Worm (Caenorhabditis elegans): Measurements from ENCODE around the gene gpc-1.

Gene gpc-1

DNA sequence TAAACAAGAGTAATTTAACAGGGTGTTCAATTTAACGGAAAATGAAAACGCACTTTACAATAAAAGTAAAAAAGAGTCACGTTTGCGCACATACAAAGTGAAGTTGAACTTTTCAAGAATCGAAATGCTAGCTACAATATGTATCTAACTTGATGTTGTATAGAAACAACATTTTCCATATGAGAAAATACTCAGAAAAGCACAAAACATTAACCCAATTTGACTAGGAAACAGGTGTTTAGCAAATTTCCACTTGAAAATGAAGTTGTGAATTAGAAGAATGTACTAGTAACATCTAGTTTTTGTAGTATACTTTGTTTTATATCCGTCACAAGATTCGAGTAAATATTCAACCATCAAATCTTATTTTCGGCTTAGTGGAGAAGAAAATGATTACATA, at the start of gene gpc-1:
gpc-1 (minus strand) TSS at position 117 of the 400 bp plus-strand sequence.
- TF ChIP-seq ets-7 (tag; optimal IDR thresholded peaks at IDR 0.05) (no peak), flt-1 (GFP tag; IDR thresholded peaks at IDR 0.05) (no peak), sea-1 (GFP tag; conservative IDR thresholded peaks at IDR 0.05) (no peak), tra-4 (tag; optimal IDR thresholded peaks at IDR 0.05) (no peak), scrt-1 (GFP tag; IDR thresholded peaks at IDR 0.05) (no peak), hmg-4 (GFP tag; optimal IDR thresholded peaks at IDR 0.05) (no peak), ceh-13 (GFP tag; optimal IDR thresholded peaks at IDR 0.05) (no peak), tbx-11 (GFP tag; IDR thresholded peaks at IDR 0.05) (no peak), aly-1 (tag; optimal IDR thresholded peaks at IDR 0.05) (no peak), pes-1 (GFP tag; IDR thresholded peaks at IDR 0.05) (no peak), hnd-1 (tag; optimal IDR thresholded peaks at IDR 0.05) (no peak), ceh-36 (tag; optimal IDR thresholded peaks at IDR 0.05) (no peak), F13C5.2 (tag; optimal IDR thresholded peaks at IDR 0.05) (no peak), hmbx-1 (tag; optimal IDR thresholded peaks at IDR 0.05) (no peak), ama-1 (optimal IDR thresholded peaks at IDR 0.05) (no peak), B0310.2 (tag; optimal IDR thresholded peaks at IDR 0.05) (no peak)

ce11 chrX:12929961-12930360, 45.2 kb upstream of the gpc-1 start, which contains the start of gene C34E7.3:
Gene C34E7.3 (plus strand): TSS chrX:12930261.
- TF ChIP-seq scrt-1 (GFP tag; IDR thresholded peaks at IDR 0.05) (no peak), tbx-37 (GFP tag; conservative IDR thresholded peaks at IDR 0.05) (no peak), hmbx-1 (tag; optimal IDR thresholded peaks at IDR 0.05) (no peak), ceh-36 (tag; optimal IDR thresholded peaks at IDR 0.05) (no peak), aly-1 (tag; optimal IDR thresholded peaks at IDR 0.05) (no peak), tbx-11 (GFP tag; IDR thresholded peaks at IDR 0.05) (no peak), ceh-13 (GFP tag; optimal IDR thresholded peaks at IDR 0.05) (no peak), F13C5.2 (tag; optimal IDR thresholded peaks at IDR 0.05) (no peak), ama-1 (optimal IDR thresholded peaks at IDR 0.05) (no peak), pes-1 (GFP tag; IDR thresholded peaks at IDR 0.05) (no peak), flt-1 (GFP tag; IDR thresholded peaks at IDR 0.05) (no peak), B0310.2 (tag; optimal IDR thresholded peaks at IDR 0.05) (no peak), hnd-1 (tag; optimal IDR thresholded peaks at IDR 0.05) (no peak), ets-7 (tag; optimal IDR thresholded peaks at IDR 0.05) (no peak), tra-4 (tag; optimal IDR thresholded peaks at IDR 0.05) (no peak), sea-1 (GFP tag; conservative IDR thresholded peaks at IDR 0.05) (no peak)

ce11 chrX:12928753-12929152, 44.0 kb upstream of the gpc-1 start:
- TF ChIP-seq tra-4 (tag; optimal IDR thresholded peaks at IDR 0.05): no peak

DNA sequence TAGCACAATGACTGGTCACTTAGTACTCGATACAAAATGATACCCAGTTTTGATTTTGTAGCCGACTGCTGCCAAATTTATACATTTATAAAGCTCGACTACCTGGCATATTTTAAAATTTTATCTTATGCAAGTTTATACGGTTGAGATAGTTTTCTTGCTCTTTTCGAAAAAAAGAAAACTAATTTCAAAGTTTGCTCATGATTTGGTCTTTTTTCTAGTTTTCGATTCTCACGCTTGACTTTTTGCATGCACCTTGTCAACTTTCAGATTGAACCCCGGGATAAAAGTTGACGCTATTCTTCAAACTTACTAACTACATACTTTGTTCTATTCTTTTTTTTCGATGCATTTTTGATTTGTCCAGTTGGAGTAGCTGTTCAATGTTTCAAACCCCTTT, 42.2 kb upstream of the gpc-1 start:
- TF ChIP-seq ets-7 (tag; optimal IDR thresholded peaks at IDR 0.05): no peak
- no peak for TF ChIP-seq hmbx-1 (tag; optimal IDR thresholded peaks at IDR 0.05)
- no peak for TF ChIP-seq F13C5.2 (tag; optimal IDR thresholded peaks at IDR 0.05)
- TF ChIP-seq tbx-11 (GFP tag; IDR thresholded peaks at IDR 0.05): no peak
- TF ChIP-seq ama-1 (optimal IDR thresholded peaks at IDR 0.05): no peak
- TF ChIP-seq pes-1 (GFP tag; IDR thresholded peaks at IDR 0.05): no peak
- no peak for TF ChIP-seq hnd-1 (tag; optimal IDR thresholded peaks at IDR 0.05)
- TF ChIP-seq ceh-13 (GFP tag; optimal IDR thresholded peaks at IDR 0.05): no peak
- no peak for TF ChIP-seq B0310.2 (tag; optimal IDR thresholded peaks at IDR 0.05)
- no peak for TF ChIP-seq flt-1 (GFP tag; IDR thresholded peaks at IDR 0.05)
- TF ChIP-seq scrt-1 (GFP tag; IDR thresholded peaks at IDR 0.05): no peak
- TF ChIP-seq aly-1 (tag; optimal IDR thresholded peaks at IDR 0.05): no peak
- no peak for TF ChIP-seq hmg-4 (GFP tag; optimal IDR thresholded peaks at IDR 0.05)
- no peak for TF ChIP-seq sea-1 (GFP tag; conservative IDR thresholded peaks at IDR 0.05)
- TF ChIP-seq tra-4 (tag; optimal IDR thresholded peaks at IDR 0.05): no peak
- no peak for TF ChIP-seq ceh-36 (tag; optimal IDR thresholded peaks at IDR 0.05)
- TF ChIP-seq tbx-37 (GFP tag; conservative IDR thresholded peaks at IDR 0.05): no peak

DNA sequence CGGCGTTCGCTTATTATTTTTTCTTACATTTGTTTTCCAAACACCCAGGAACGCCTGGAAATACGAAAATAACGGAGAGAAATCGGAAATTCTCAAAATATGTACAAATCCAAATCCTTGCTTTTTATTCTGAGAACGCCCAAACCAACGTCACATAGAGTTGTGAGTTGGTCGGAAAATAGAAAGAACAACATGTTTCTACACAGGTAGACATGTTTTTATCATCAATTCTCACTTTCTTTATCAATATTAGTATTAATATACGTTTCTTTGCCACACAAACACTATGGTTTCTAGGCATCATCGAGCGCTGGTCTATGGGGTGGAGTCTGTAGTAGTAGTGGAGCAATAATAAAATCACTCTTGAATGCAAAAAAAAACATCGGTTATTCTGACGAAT, 33.7 kb upstream of the gpc-1 start:
- TF ChIP-seq tbx-11 (GFP tag; IDR thresholded peaks at IDR 0.05) (no peak), ets-7 (tag; optimal IDR thresholded peaks at IDR 0.05) (no peak), ceh-13 (GFP tag; optimal IDR thresholded peaks at IDR 0.05) (no peak), hmbx-1 (tag; optimal IDR thresholded peaks at IDR 0.05) (no peak), F13C5.2 (tag; optimal IDR thresholded peaks at IDR 0.05) (no peak)

DNA sequence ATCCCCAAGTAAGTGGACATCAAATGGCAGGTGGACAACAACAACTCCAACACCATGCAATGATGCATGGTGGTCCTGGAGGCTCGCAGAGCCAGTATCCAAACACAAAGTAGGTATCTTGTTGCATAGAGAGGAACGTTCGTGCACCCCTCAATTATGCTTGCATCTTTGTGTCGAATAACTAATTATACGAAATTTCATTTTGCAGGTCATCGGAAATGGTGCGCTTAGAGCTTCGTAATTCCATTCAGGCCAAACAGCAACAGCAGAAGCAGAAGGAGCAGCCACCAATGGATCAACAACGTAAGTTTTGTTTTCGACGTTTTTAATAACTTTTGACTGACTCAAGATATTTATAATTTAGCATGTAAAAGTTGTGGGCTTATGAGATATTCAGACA, 31.6 kb upstream of the gpc-1 start:
- TF ChIP-seq flt-1 (GFP tag; IDR thresholded peaks at IDR 0.05): no peak
- no peak for TF ChIP-seq aly-1 (tag; optimal IDR thresholded peaks at IDR 0.05)
- TF ChIP-seq scrt-1 (GFP tag; IDR thresholded peaks at IDR 0.05): no peak
- no peak for TF ChIP-seq ama-1 (optimal IDR thresholded peaks at IDR 0.05)
- no peak for TF ChIP-seq sea-1 (GFP tag; conservative IDR thresholded peaks at IDR 0.05)
- no peak for TF ChIP-seq hnd-1 (tag; optimal IDR thresholded peaks at IDR 0.05)
- TF ChIP-seq ceh-13 (GFP tag; optimal IDR thresholded peaks at IDR 0.05): no peak
- no peak for TF ChIP-seq ceh-36 (tag; optimal IDR thresholded peaks at IDR 0.05)
- TF ChIP-seq hmbx-1 (tag; optimal IDR thresholded peaks at IDR 0.05): no peak
- TF ChIP-seq B0310.2 (tag; optimal IDR thresholded peaks at IDR 0.05): no peak
- TF ChIP-seq ets-7 (tag; optimal IDR thresholded peaks at IDR 0.05): no peak
- TF ChIP-seq tbx-37 (GFP tag; conservative IDR thresholded peaks at IDR 0.05): no peak
- no peak for TF ChIP-seq pes-1 (GFP tag; IDR thresholded peaks at IDR 0.05)
- no peak for TF ChIP-seq F13C5.2 (tag; optimal IDR thresholded peaks at IDR 0.05)
- TF ChIP-seq hmg-4 (GFP tag; optimal IDR thresholded peaks at IDR 0.05): no peak

- TF ChIP-seq tbx-11 (GFP tag; IDR thresholded peaks at IDR 0.05) (no peak), ets-7 (tag; optimal IDR thresholded peaks at IDR 0.05) (no peak), ceh-13 (GFP tag; optimal IDR thresholded peaks at IDR 0.05) (no peak), B0310.2 (tag; optimal IDR thresholded peaks at IDR 0.05) (no peak), pes-1 (GFP tag; IDR thresholded peaks at IDR 0.05) (no peak), ceh-36 (tag; optimal IDR thresholded peaks at IDR 0.05) (no peak), flt-1 (GFP tag; IDR thresholded peaks at IDR 0.05) (no peak), ama-1 (optimal IDR thresholded peaks at IDR 0.05) (no peak), hnd-1 (tag; optimal IDR thresholded peaks at IDR 0.05) (no peak), hmg-4 (GFP tag; optimal IDR thresholded peaks at IDR 0.05) (no peak), sea-1 (GFP tag; conservative IDR thresholded peaks at IDR 0.05) (no peak), aly-1 (tag; optimal IDR thresholded peaks at IDR 0.05) (no peak), hmbx-1 (tag; optimal IDR thresholded peaks at IDR 0.05) (no peak), F13C5.2 (tag; optimal IDR thresholded peaks at IDR 0.05) (no peak), tra-4 (tag; optimal IDR thresholded peaks at IDR 0.05) (no peak), tbx-37 (GFP tag; conservative IDR thresholded peaks at IDR 0.05) (no peak), scrt-1 (GFP tag; IDR thresholded peaks at IDR 0.05) (no peak)
These were observed 30.9 kb upstream of the gpc-1 start for ce11 chrX:12915693-12916092.

Measured in whole organism, early embryonic.